Fruit fly (Drosophila melanogaster): ENCODE measurements around the gene Dysb.

- TF ChIP-seq CG14711 (tag; optimal IDR thresholded peaks at IDR 0.05) (no peak), Mnt (GFP tag; optimal IDR thresholded peaks at IDR 0.05) (no peak), kay (GFP tag; ENCODE audit: borderline replicate concordance) (no peak), Clk (GFP tag; optimal IDR thresholded peaks at IDR 0.05) (no peak), toe (GFP tag; optimal IDR thresholded peaks at IDR 0.05) (no peak), CG7045 (GFP tag; optimal IDR thresholded peaks at IDR 0.05) (no peak), tj (GFP tag; optimal IDR thresholded peaks at IDR 0.05) (peak; percentile 95), CG7101 (tag; optimal IDR thresholded peaks at IDR 0.05) (no peak), bab1 (GFP tag; optimal IDR thresholded peaks at IDR 0.05) (no peak), pad (GFP tag; optimal IDR thresholded peaks at IDR 0.05) (peak; percentile 31), ovo (GFP tag; optimal IDR thresholded peaks at IDR 0.05) (no peak), cic (GFP tag; optimal IDR thresholded peaks at IDR 0.05) (peak; percentile 49), CG11617 (GFP tag; optimal IDR thresholded peaks at IDR 0.05) (no peak)
Observed at dm6 chr3L:18897459-18898085, 30.0 kb downstream of the Dysb start.

All from whole organism, adult.